Fruit fly (Drosophila melanogaster) whole organism, embryonic: ENCODE data around the gene ana1.

Experiments used
- Awh ChIP-seq: fragments of 200-800 bp; sonication (Bioruptor generic); IDR thresholded peaks from 2 replicates; pipeline ENCODE4, ENCODE4 v1.3.6; 2022; ENCODE audit warnings: missing biosample characterization, missing genetic modification characterization
- BEAF-32 ChIP-seq: fragments of 200-800 bp; sonication (Bioruptor generic); optimal IDR thresholded peaks from 3 replicates; lab custom pipeline; 2017; ENCODE audit warnings: missing biosample characterization, missing genetic modification characterization, mild to moderate bottlenecking, moderate library complexity, missing genetic modification reagents
- CG10431 ChIP-seq: fragments of 200-800 bp; sonication (Bioruptor generic); optimal IDR thresholded peaks from 3 replicates; lab custom pipeline; 2018; ENCODE audit warnings: missing biosample characterization, mild to moderate bottlenecking, missing genetic modification characterization
- CG11093 ChIP-seq: fragments of 200-800 bp; sonication (Bioruptor generic); IDR thresholded peaks from 3 replicates; pipeline ENCODE4 v1.3.6; 2022; ENCODE audit warnings: missing biosample characterization, missing genetic modification characterization
- CG13287 ChIP-seq: fragments of 200-800 bp; sonication (Bioruptor generic); IDR thresholded peaks from 2 replicates; pipeline ENCODE4 v1.3.6; 2022; ENCODE audit warnings: missing biosample characterization, missing genetic modification characterization; ENCODE audit not compliant: partially characterized antibody
- CG14860 ChIP-seq: fragments of 200-800 bp; sonication (Bioruptor generic); IDR thresholded peaks from 3 replicates; pipeline ENCODE4 v1.3.6; 2022; ENCODE audit warnings: missing biosample characterization, missing genetic modification characterization; ENCODE audit not compliant: partially characterized antibody
- CG15514 ChIP-seq: fragments of 200-800 bp; sonication (Bioruptor generic); optimal IDR thresholded peaks from 3 replicates; lab custom pipeline; 2017; ENCODE audit warnings: missing biosample characterization, missing genetic modification characterization, mild to moderate bottlenecking, moderate library complexity, missing genetic modification reagents
- CG18599 ChIP-seq: fragments of 200-800 bp; sonication (Bioruptor generic); optimal IDR thresholded peaks from 3 replicates; lab custom pipeline; 2017; ENCODE audit warnings: missing biosample characterization, missing genetic modification characterization, mild to moderate bottlenecking, moderate library complexity, missing genetic modification reagents
- CG2129 ChIP-seq: fragments of 200-800 bp; sonication (Bioruptor generic); IDR thresholded peaks from 2 replicates; pipeline ENCODE4 v1.3.6; 2022; ENCODE audit warnings: missing biosample characterization, missing genetic modification characterization; ENCODE audit not compliant: partially characterized antibody
- CG2199 ChIP-seq: fragments of 200-800 bp; sonication (Bioruptor generic); IDR thresholded peaks from 3 replicates; pipeline ENCODE4 v1.3.6; 2022; ENCODE audit warnings: missing biosample characterization, missing genetic modification characterization
- CG4617 ChIP-seq: fragments of 200-800 bp; sonication (Bioruptor generic); optimal IDR thresholded peaks from 3 replicates; lab custom pipeline; 2016; ENCODE audit warnings: missing biosample characterization, missing genetic modification characterization, borderline replicate concordance
- CG4730 ChIP-seq: fragments of 200-800 bp; sonication (Bioruptor generic); IDR thresholded peaks from 2 replicates; pipeline ENCODE4 v1.3.6; 2022; ENCODE audit warnings: missing biosample characterization, missing genetic modification characterization
- CG6683 ChIP-seq: fragments of 200-800 bp; sonication (Bioruptor generic); optimal IDR thresholded peaks from 2 replicates; lab custom pipeline; 2017; ENCODE audit warnings: missing biosample characterization, mild to moderate bottlenecking, missing genetic modification characterization, missing genetic modification reagents
- CG9215 ChIP-seq: fragments of 200-800 bp; sonication (Bioruptor generic); IDR thresholded peaks from 2 replicates; pipeline ENCODE4 v1.3.6; 2022; ENCODE audit warnings: missing biosample characterization, missing genetic modification characterization
- CG9609 ChIP-seq: fragments of 200-800 bp; sonication (Bioruptor generic); optimal IDR thresholded peaks from 3 replicates; lab custom pipeline; 2016; ENCODE audit warnings: missing biosample characterization, missing genetic modification characterization
- Dll ChIP-seq: fragments of 200-800 bp; sonication (Bioruptor generic); IDR thresholded peaks from 4 replicates; pipeline ENCODE4 v1.3.6; 2022; ENCODE audit warnings: missing biosample characterization, missing genetic modification characterization; ENCODE audit not compliant: partially characterized antibody
- Ets97D ChIP-seq: fragments of 200-800 bp; sonication (Bioruptor generic); optimal IDR thresholded peaks from 3 replicates; lab custom pipeline; 2016; ENCODE audit warnings: missing biosample characterization, missing genetic modification characterization
- H15 ChIP-seq: fragments of 200-800 bp; sonication (Bioruptor generic); IDR thresholded peaks from 3 replicates; pipeline ENCODE4 v1.3.6; 2022; ENCODE audit warnings: missing biosample characterization, missing genetic modification characterization
- HLHmδ ChIP-seq: fragments of 200-800 bp; sonication (Bioruptor generic); optimal IDR thresholded peaks from 2 replicates; lab custom pipeline; 2018; ENCODE audit warnings: missing biosample characterization, mild to moderate bottlenecking, missing genetic modification characterization, moderate library complexity
- MBD-R2 ChIP-seq: fragments of 200-800 bp; sonication (Bioruptor generic); IDR thresholded peaks from 2 replicates; pipeline ENCODE4 v1.3.6; 2022; ENCODE audit warnings: missing biosample characterization, missing genetic modification characterization
- Med ChIP-seq: fragments of 200-800 bp; sonication (Bioruptor generic); peaks from one replicate; lab custom pipeline; 2016; ENCODE audit warnings: missing biosample characterization, missing genetic modification characterization, mild to moderate bottlenecking, inconsistent platforms, moderate library complexity
- Optix ChIP-seq: fragments of 200-800 bp; sonication (Bioruptor generic); IDR thresholded peaks from 3 replicates; pipeline ENCODE4 v1.3.6; 2022; ENCODE audit warnings: missing biosample characterization, missing genetic modification characterization
- Sin3A ChIP-seq: fragments of >200 bp; optimal IDR thresholded peaks from 2 replicates; lab custom pipeline; 2018
- Stat92E ChIP-seq, 3 experiments: fragments of >200 bp in 2 of 3; fragments of 200-800 bp in 1 of 3; sonication (Bioruptor generic) in 1 of 3; optimal IDR thresholded peaks; 2 replicates each; lab custom pipeline; 2017 to 2019; ENCODE audit warnings: missing biosample characterization in 3 of 3, missing genetic modification characterization in 3 of 3, mild to moderate bottlenecking in 1 of 3, moderate library complexity in 1 of 3
- TFAM ChIP-seq: fragments of 200-800 bp; sonication (Bioruptor generic); optimal IDR thresholded peaks from 2 replicates; lab custom pipeline; 2017; ENCODE audit warnings: missing biosample characterization, missing genetic modification characterization, inconsistent platforms
- YL-1 ChIP-seq: fragments of 200-800 bp; sonication (Bioruptor generic); optimal IDR thresholded peaks from 3 replicates; lab custom pipeline; 2017; ENCODE audit warnings: missing biosample characterization, mild to moderate bottlenecking, missing genetic modification characterization
- amos ChIP-seq: fragments of 200-800 bp; sonication (Bioruptor generic); IDR thresholded peaks from 2 replicates; pipeline ENCODE4 v1.3.6; 2022; ENCODE audit warnings: missing biosample characterization, missing genetic modification characterization; ENCODE audit not compliant: partially characterized antibody
- ato ChIP-seq: fragments of 200-800 bp; sonication (Bioruptor generic); IDR thresholded peaks from 2 replicates; pipeline ENCODE4 v1.3.6; 2022; ENCODE audit warnings: missing biosample characterization, missing genetic modification characterization; ENCODE audit not compliant: partially characterized antibody
- gem ChIP-seq: fragments of 200-800 bp; sonication (Bioruptor generic); optimal IDR thresholded peaks from 2 replicates; lab custom pipeline; 2019; ENCODE audit warnings: missing biosample characterization, mild to moderate bottlenecking, missing genetic modification characterization, moderate library complexity
- grau ChIP-seq: fragments of 200-800 bp; optimal IDR thresholded peaks from 3 replicates; lab custom pipeline; 2019; ENCODE audit warnings: missing biosample characterization, mild to moderate bottlenecking, missing genetic modification characterization, moderate library complexity
- lab ChIP-seq: fragments of 200-800 bp; sonication (Bioruptor generic); optimal IDR thresholded peaks from 3 replicates; lab custom pipeline; 2017; ENCODE audit warnings: missing biosample characterization, missing genetic modification characterization, mild to moderate bottlenecking, moderate library complexity, missing genetic modification reagents
- nmo ChIP-seq: fragments of 200-800 bp; sonication (Bioruptor generic); optimal IDR thresholded peaks from 2 replicates; lab custom pipeline; 2018; ENCODE audit warnings: missing biosample characterization, mild to moderate bottlenecking, missing genetic modification characterization, moderate library complexity
- pros ChIP-seq: fragments of 200-800 bp; sonication (Bioruptor generic); optimal IDR thresholded peaks from 3 replicates; lab custom pipeline; 2019; ENCODE audit warnings: missing biosample characterization, mild to moderate bottlenecking, missing genetic modification characterization, moderate library complexity
- sens ChIP-seq: fragments of 200-800 bp; sonication (Bioruptor generic); peaks from one replicate; lab custom pipeline; 2016; ENCODE audit warnings: missing biosample characterization, missing genetic modification characterization
- sna ChIP-seq: fragments of 200-800 bp; sonication (Bioruptor generic); IDR thresholded peaks from 2 replicates; pipeline ENCODE4 v1.3.6; 2022; ENCODE audit warnings: missing biosample characterization, missing genetic modification characterization; ENCODE audit not compliant: partially characterized antibody
- stwl ChIP-seq: fragments of 200-800 bp; sonication (Bioruptor generic); optimal IDR thresholded peaks from 3 replicates; lab custom pipeline; 2018; ENCODE audit warnings: missing biosample characterization, mild to moderate bottlenecking, missing genetic modification characterization, moderate library complexity
- trh ChIP-seq: fragments of 200-800 bp; sonication (Bioruptor generic); optimal IDR thresholded peaks from 2 replicates; lab custom pipeline; 2016; ENCODE audit warnings: missing biosample characterization, missing genetic modification characterization
- ttk ChIP-seq: fragments of 200-800 bp; sonication (Bioruptor generic); IDR thresholded peaks from 2 replicates; pipeline ENCODE4 v2.1.2; 2022; ENCODE audit warnings: missing biosample characterization, missing genetic modification characterization
- tup ChIP-seq: fragments of 200-800 bp; sonication (Bioruptor generic); optimal IDR thresholded peaks from 2 replicates; lab custom pipeline; 2016; ENCODE audit warnings: missing biosample characterization, mild to moderate bottlenecking, missing genetic modification characterization, moderate library complexity
- twi ChIP-seq: fragments of 200-800 bp; optimal IDR thresholded peaks from 2 replicates; lab custom pipeline; 2019; ENCODE audit warnings: missing biosample characterization, mild to moderate bottlenecking, missing genetic modification characterization, moderate library complexity
- vfl ChIP-seq: fragments of 200-800 bp; sonication (Bioruptor generic); optimal IDR thresholded peaks from 2 replicates; lab custom pipeline; 2016; ENCODE audit warnings: missing biosample characterization, missing genetic modification characterization
- vnd ChIP-seq: fragments of 200-800 bp; sonication (Bioruptor generic); IDR thresholded peaks from 3 replicates; pipeline ENCODE4 v1.3.6; 2022; ENCODE audit warnings: missing biosample characterization, missing genetic modification characterization; ENCODE audit not compliant: partially characterized antibody

ana1 gene

dm6 chr3R:24530328-24530727 is at the start of gene ana1, which contains the start of gene CG13623 (continued):
- TF ChIP-seq CG11093 (GFP tag; lab: Robert Waterston, UW) (no peak), Stat92E (GFP tag; optimal IDR thresholded peaks at IDR 0.05; lab: Kevin White, UChicago) (peak in 1 of 3 experiments; percentile 21), sna (GFP tag; lab: Robert Waterston, UW) (peak; percentile 49; the same call in 1 of the 2 replicates), HLHmδ (GFP tag; lab: Kevin White, UChicago) (no peak), Ets97D (peak; percentile 54), Sin3A (lab: Kevin White, UChicago) (peak; percentile 70), ttk (GFP tag; lab: Robert Waterston, UW) (no peak), Dll (GFP tag; lab: Robert Waterston, UW) (peak; percentile 73; the same call in 3 of the 4 replicates), MBD-R2 (GFP tag; lab: Robert Waterston, UW) (peak; percentile 76), CG15514 (peak; percentile 45), H15 (GFP tag; lab: Robert Waterston, UW) (no peak), amos (GFP tag; lab: Robert Waterston, UW) (peak; percentile 41; the same call in 1 of the 2 replicates), vfl (GFP tag; lab: Kevin White, UChicago) (no peak), stwl (tag; lab: Kevin White, UChicago) (peak; percentile 88), CG14860 (GFP tag; lab: Robert Waterston, UW) (peak; percentile 38; the same call in 1 of the 3 replicates), BEAF-32 (peak; percentile 72), Optix (GFP tag; lab: Robert Waterston, UW) (no peak), nmo (peak; percentile 56), CG2129 (peak; percentile 21; the same call in 1 of the 2 replicates), CG13287 (GFP tag; lab: Robert Waterston, UW) (peak; percentile 77), ato (GFP tag; lab: Robert Waterston, UW) (0 out of 2 replicates have a peak, but pooled peaks have one; percentile 15), twi (tag; lab: Kevin White, UChicago) (no peak), tup (GFP tag; lab: Kevin White, UChicago) (no peak), CG10431 (GFP tag; lab: Kevin White, UChicago) (no peak), vnd (GFP tag; lab: Robert Waterston, UW) (0 out of 3 replicates have a peak, but pooled peaks have one; percentile 37), YL-1 (GFP tag; lab: Kevin White, UChicago) (peak; percentile 80), CG4617 (peak; percentile 77)

dm6 chr3R:24481040-24481439 is 49.3 kb upstream of the ana1 start:
- TF ChIP-seq pros (no peak), CG9609 (GFP tag; lab: Kevin White, UChicago) (no peak), sna (GFP tag; lab: Robert Waterston, UW) (no peak), gem (tag; lab: Kevin White, UChicago) (peak; percentile 26), grau (tag; lab: Kevin White, UChicago) (peak; percentile 3), CG6683 (no peak), CG18599 (GFP tag; lab: Kevin White, UChicago) (peak; percentile 52), Med (peak; percentile 79), CG2199 (GFP tag; lab: Robert Waterston, UW) (no peak), TFAM (GFP tag; lab: Kevin White, UChicago) (no peak), sens (GFP tag; lab: Kevin White, UChicago) (peak; percentile 60), trh (GFP tag; lab: Kevin White, UChicago) (no peak), Awh (GFP tag; lab: Robert Waterston, UW) (no peak), CG4730 (GFP tag; lab: Robert Waterston, UW) (no peak), lab (GFP tag; lab: Kevin White, UChicago) (peak; percentile 15), CG9215 (GFP tag; lab: Robert Waterston, UW) (no peak)
